Worm (Caenorhabditis elegans): Measurements from ENCODE around the gene K02D10.4.

DNA sequence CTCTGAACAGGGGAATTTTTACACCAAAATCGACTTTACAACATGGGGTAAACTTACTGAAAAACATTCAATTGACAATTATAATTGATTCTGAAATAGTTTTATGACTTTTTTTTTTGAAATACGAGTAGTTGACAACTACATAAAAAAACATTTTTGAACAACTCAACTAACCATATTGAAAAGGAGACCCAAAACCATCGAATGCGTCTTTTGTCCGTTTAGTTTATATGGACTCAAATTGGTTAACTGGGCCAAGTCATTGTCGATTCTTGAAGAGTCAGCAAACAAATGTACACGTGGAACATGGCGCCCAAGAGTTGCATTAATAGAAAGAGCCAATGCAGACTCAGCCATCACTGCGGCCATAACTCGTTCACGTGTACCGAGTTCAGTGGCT is 13.3 kb downstream of the K02D10.4 start:
- TF ChIP-seq ztf-29 (GFP tag; IDR thresholded peaks at IDR 0.05): no peak
- no peak for TF ChIP-seq T22C8.4 (GFP tag; IDR thresholded peaks at IDR 0.05)
- TF ChIP-seq ref-1 (GFP tag; conservative IDR thresholded peaks at IDR 0.05): no peak
- TF ChIP-seq flt-1 (GFP tag; IDR thresholded peaks at IDR 0.05): no peak
- no peak for TF ChIP-seq klf-2 (GFP tag; conservative IDR thresholded peaks at IDR 0.05)
- no peak for TF ChIP-seq med-1 (GFP tag; optimal IDR thresholded peaks at IDR 0.05; ENCODE audit: insufficient read depth)
- no peak for TF ChIP-seq cog-1 (tag; optimal IDR thresholded peaks at IDR 0.05)
- TF ChIP-seq ztf-23 (GFP tag; IDR thresholded peaks at IDR 0.05): no peak
- no peak for TF ChIP-seq tab-1 (GFP tag; IDR thresholded peaks at IDR 0.05)

Measured in whole organism, midembryonic.